Worm (Caenorhabditis elegans): ENCODE results near the gene R10E8.5.

DNA sequence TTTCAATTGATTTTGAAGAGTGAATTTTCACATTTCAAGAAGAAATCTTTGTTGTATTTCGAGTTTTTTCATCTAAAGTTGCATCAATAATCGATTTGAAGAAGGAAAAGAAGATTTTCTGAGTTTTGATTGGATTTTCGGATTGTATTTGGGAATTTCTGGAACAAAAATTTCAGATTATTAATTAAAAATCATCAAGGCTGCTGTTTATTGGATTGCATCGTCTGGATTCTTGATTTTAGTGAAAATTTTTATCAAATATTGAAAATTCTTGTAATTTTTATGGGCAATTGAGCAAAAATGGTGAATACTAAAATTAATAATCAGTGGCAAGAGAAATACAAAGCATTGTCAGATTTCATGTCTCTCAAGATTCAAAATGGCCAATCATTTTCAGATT, 43.9 kb downstream of the R10E8.5 start, which contains the start of gene Y51A2A.5:
- no peak for TF ChIP-seq pax-1 (tag; optimal IDR thresholded peaks at IDR 0.05)
- TF ChIP-seq hlh-13 (GFP tag; optimal IDR thresholded peaks at IDR 0.05), result no peak
- TF ChIP-seq ama-1 (optimal IDR thresholded peaks at IDR 0.05), result no peak
- no peak for TF ChIP-seq nhr-232 (tag; optimal IDR thresholded peaks at IDR 0.05)
- no peak for TF ChIP-seq hlh-30 (tag; optimal IDR thresholded peaks at IDR 0.05; ENCODE audit: insufficient read depth)
- TF ChIP-seq nhr-11 (tag; optimal IDR thresholded peaks at IDR 0.05), result no peak
- TF ChIP-seq dve-1 (tag; optimal IDR thresholded peaks at IDR 0.05), result no peak
- TF ChIP-seq pha-4 (tag; optimal IDR thresholded peaks at IDR 0.05), result no peak
- TF ChIP-seq pag-3 (tag; optimal IDR thresholded peaks at IDR 0.05; ENCODE audit: borderline replicate concordance), result no peak

Measured in whole organism, late embryonic.